Worm (Caenorhabditis elegans): ENCODE measurements around the gene gsp-1.

Gene gsp-1

DNA sequence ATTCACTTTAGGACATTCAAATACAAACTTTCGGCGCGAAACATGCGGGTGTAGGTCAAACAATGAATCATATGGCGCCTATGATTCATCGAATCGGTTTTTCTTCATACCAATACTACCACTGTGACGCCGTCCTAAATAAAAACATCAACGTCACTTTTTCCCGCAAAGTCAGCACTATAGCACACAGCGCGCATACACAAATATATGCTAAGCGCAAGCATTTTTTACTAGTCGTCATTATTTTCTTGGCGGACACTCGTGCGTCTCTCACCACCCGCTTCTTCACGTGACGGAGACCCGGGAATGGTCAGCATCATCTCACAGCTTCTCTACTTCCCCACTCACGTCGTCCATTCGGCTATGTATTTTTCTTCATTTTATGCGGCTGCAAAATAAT, 41.0 kb downstream of the gsp-1 start:
- TF ChIP-seq bed-3 (GFP tag; optimal IDR thresholded peaks at IDR 0.05) = no peak

DNA sequence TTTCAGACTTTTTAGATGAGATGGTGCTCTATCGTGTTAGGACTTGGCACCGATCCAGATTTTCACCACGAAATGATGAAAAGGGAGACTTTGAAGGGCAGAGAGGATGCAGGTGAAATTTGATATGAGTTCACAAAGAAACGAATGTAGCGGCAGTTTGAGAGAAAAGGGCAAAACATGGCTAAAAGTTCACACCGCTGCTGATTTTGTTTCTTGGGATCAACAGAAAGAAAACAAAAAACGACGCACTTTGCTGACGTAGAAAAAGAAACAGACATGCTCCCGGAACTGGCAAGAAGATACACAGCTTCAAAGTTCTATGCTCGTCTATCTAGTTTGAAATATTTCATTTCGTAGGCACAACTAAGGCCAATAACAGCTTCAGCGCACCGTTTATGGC, 41.4 kb downstream of the gsp-1 start:
- no peak for TF ChIP-seq zip-8 (tag; optimal IDR thresholded peaks at IDR 0.05)
- TF ChIP-seq nhr-237 (tag; optimal IDR thresholded peaks at IDR 0.05) = no peak
- no peak for TF ChIP-seq ceh-39 (tag; optimal IDR thresholded peaks at IDR 0.05)
- no peak for TF ChIP-seq ztf-11 (tag; optimal IDR thresholded peaks at IDR 0.05)
- no peak for TF ChIP-seq nhr-76 (tag; optimal IDR thresholded peaks at IDR 0.05)
- TF ChIP-seq lin-32 (GFP tag; optimal IDR thresholded peaks at IDR 0.05) = no peak

DNA sequence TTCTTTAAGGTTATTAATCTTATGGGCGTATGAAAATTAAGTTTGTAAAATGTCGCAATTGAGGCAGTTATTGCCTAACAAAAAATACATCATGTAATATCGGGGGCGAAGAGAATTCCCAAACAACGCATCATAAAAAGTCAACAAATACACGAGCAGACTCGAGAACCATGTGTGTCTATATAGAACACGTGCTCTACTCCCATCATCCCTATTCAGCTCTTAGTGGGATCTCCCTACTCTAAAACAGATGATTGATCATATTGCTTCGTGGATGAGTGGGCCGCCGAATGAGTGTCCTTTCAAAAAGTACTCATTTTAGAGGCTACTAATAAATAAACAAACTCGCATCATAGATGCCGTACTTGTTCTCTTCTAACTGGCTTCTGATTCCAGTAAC, 42.2 kb downstream of the gsp-1 start:
- TF ChIP-seq zip-8 (tag; optimal IDR thresholded peaks at IDR 0.05) (no peak), elt-3 (tag; optimal IDR thresholded peaks at IDR 0.05) (no peak), blmp-1 (tag; optimal IDR thresholded peaks at IDR 0.05) (no peak), unc-39 (tag; optimal IDR thresholded peaks at IDR 0.05) (no peak), unc-62 (GFP tag; optimal IDR thresholded peaks at IDR 0.05) (no peak), ham-2 (GFP tag; optimal IDR thresholded peaks at IDR 0.05) (no peak), ceh-43 (GFP tag; optimal IDR thresholded peaks at IDR 0.05) (no peak), pha-4 (tag; optimal IDR thresholded peaks at IDR 0.05) (no peak), nhr-12 (tag; optimal IDR thresholded peaks at IDR 0.05) (no peak)

DNA sequence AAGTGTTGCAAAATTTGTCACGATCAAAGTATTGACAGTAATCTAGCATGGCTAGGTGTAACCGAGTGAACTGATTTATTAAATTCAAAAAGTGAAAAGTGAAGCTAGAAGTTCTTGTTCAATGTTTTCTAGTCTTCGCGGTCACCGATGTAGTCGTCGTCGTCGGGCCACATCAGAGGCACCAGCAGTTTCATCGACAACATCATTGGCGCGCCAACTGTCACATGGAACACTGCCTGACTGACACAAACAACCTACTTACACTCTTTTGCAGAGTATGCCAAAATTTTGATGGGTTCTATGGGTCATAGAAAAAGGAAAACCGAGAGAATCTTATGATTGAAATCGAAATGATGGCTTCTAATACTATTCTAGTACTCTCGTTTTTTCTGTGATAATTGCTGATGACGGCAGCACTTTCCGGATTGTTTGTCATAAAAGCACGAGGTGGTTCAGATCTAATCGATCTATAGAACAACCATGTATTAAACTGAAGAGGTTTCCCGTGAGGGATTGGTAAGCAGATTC, 43.3 kb downstream of the gsp-1 start:
- no peak for TF ChIP-seq ceh-83 (GFP tag; optimal IDR thresholded peaks at IDR 0.05)
- no peak for TF ChIP-seq hlh-1 (tag; optimal IDR thresholded peaks at IDR 0.05)
- TF ChIP-seq nhr-2 (tag; optimal IDR thresholded peaks at IDR 0.05) = no peak

DNA sequence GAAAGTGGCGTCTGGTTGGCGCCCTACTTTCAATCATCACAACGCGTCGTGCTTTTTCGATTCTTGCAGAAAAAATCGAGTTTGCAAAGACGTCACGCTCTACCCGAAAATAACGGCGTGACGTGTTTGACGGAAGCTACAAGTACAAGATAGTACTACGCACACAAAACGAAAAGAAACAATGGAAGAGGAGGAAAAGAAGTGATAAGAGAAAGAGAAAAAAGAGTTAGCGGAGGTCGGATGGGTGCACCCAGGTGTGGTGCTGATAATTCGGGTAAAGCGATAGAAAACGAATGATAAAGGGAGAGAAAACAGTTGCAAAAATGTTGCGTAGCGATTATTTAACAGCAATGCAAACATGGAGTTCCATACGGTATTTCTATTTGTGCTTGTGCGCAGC, 44.5 kb downstream of the gsp-1 start:
- TF ChIP-seq lsy-2 (tag; optimal IDR thresholded peaks at IDR 0.05) = no peak
- TF ChIP-seq elt-1 (tag; optimal IDR thresholded peaks at IDR 0.05; ENCODE audit: borderline replicate concordance, insufficient read depth) = no peak
- no peak for TF ChIP-seq pha-4 (tag; optimal IDR thresholded peaks at IDR 0.05)
- TF ChIP-seq drap-1 (GFP tag; optimal IDR thresholded peaks at IDR 0.05) = no peak

DNA sequence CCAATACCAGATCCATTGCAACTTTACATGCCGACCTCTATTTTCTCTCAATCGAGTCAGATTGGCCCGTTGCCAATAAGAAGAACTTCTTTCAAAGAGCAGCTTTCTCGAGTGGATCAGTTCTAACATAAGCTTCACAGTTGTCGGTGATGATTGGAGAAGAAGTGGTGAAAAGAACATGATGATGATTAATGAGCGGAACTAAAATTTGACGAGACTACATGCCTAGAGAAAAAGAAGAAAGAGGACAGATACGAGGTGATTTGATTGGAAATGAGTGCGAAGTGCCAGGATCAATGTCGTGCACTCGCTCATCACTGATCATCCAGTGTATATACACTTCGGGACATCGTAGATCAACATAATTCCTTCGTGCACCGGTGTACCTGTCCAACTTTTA, 45.4 kb downstream of the gsp-1 start:
- TF ChIP-seq lin-32 (GFP tag; optimal IDR thresholded peaks at IDR 0.05) (no peak), mab-5 (tag; optimal IDR thresholded peaks at IDR 0.05) (peak; percentile 59), unc-62 (GFP tag; optimal IDR thresholded peaks at IDR 0.05) (peak; percentile 98), zip-8 (tag; optimal IDR thresholded peaks at IDR 0.05) (no peak), hlh-1 (tag; optimal IDR thresholded peaks at IDR 0.05) (peak; percentile 13), ces-1 (GFP tag; optimal IDR thresholded peaks at IDR 0.05) (no peak), mls-2 (tag; optimal IDR thresholded peaks at IDR 0.05) (no peak), nhr-12 (tag; optimal IDR thresholded peaks at IDR 0.05) (no peak), elt-3 (tag; optimal IDR thresholded peaks at IDR 0.05) (no peak), ham-2 (GFP tag; optimal IDR thresholded peaks at IDR 0.05) (no peak), unc-120 (tag; optimal IDR thresholded peaks at IDR 0.05; ENCODE audit: poor library complexity, severe bottlenecking) (peak; percentile 12)

DNA sequence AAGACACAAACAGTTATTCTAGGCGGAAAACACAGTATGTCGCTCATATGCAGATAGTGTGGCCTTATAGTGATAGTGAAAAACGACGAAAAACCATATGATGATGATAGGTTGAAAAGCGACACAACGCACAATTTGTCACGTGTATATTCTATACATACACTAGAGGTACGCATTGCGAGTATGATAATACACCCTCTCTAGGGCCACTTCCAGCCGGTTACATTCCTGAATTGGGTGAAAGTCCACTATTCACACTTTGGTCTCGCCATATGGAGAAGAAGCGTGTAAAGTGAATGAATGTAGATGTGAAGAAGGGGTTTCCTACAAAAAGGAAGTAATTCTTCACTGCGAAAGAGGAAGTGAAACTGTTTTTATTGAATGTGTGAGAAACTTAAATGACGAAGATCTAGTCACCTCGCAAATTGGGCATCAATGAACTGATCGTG, 47.3 kb downstream of the gsp-1 start:
- TF ChIP-seq ham-2 (GFP tag; optimal IDR thresholded peaks at IDR 0.05) (no peak), elt-1 (tag; optimal IDR thresholded peaks at IDR 0.05; ENCODE audit: borderline replicate concordance, insufficient read depth) (no peak), nhr-12 (tag; optimal IDR thresholded peaks at IDR 0.05) (no peak), hlh-1 (tag; optimal IDR thresholded peaks at IDR 0.05) (no peak), unc-120 (tag; optimal IDR thresholded peaks at IDR 0.05; ENCODE audit: poor library complexity, severe bottlenecking) (no peak), mls-2 (tag; optimal IDR thresholded peaks at IDR 0.05) (no peak)

DNA sequence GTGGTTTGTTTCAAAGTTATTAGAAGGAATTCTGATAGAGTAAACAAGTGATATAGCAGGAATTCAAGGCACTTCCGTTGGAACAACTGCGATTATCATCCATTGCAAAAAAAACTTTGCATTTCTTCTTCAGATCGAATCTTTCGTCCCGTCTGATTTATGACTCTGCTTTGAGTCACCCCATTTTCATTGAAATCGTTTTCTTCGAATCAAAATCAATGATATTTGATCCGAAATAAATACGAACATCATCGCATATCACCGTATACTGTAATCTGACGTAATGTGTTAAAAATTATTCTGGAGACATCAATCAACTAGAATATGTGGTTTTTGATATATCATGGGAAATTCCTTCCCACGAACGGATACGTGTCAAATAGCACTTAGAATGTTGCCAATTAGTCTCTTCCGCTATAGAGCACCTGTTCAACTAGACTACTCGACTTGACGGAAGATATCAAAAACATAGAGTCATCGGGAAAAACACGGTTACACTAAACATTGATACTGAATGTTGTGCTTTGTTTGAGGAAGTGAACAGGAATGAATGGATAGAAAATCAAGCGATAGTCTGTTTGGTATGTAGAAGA, 48.7 kb downstream of the gsp-1 start:
- TF ChIP-seq hlh-1 (tag; optimal IDR thresholded peaks at IDR 0.05) (peak; percentile 41), nhr-237 (tag; optimal IDR thresholded peaks at IDR 0.05) (no peak), unc-62 (GFP tag; optimal IDR thresholded peaks at IDR 0.05) (peak; percentile 21)

Data from whole organism, mixed stage, embryonic.